Fruit fly (Drosophila melanogaster): ENCODE measurements around the gene Tspo.
A peak's percentile ranks its signal among the peaks of the same experiment; 100 is the strongest.

Tspo gene

DNA sequence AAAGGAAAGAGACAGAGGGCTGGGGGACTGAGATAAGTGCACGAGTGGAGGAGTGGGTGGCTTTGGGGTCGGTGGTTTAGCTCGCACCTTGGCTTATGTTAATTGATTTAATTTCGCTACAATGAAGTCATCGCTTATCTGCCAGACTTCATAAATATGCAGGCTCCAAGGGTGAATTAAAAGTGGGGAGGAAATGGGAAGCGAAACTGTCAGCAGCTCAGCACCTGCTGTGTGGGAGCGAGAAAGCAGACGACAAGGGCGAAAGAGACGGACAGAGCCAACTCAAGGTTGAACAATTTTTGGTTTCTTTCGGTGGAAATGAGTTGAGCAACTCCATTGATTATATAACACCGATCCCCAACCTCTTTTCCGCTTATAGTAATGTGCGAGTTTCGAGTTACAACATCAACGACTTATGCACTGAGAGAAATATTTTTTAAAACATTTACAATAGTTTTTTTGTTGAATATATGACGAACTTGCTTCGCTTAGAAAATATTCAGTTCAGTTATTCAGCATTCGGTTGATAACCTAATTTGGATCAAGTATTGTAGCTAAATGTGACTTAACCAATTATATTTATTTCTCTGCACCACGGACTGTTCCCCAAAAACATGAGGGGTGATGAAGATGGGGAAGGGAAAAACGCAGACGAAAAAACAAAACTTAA lies 38.9 kb upstream of the Tspo start (continued):
- TF ChIP-seq Hand (GFP tag; optimal IDR thresholded peaks at IDR 0.05) (no peak), Chrac-16 (GFP tag; optimal IDR thresholded peaks at IDR 0.05) (peak; percentile 82), gce (GFP tag; IDR thresholded peaks at IDR 0.05) (peak; percentile 72; the same call in 1 of the 3 replicates), Xrp1 (GFP tag; IDR thresholded peaks at IDR 0.05) (peak; percentile 93), mirr (GFP tag; optimal IDR thresholded peaks at IDR 0.05) (no peak), CG2875 (GFP tag; optimal IDR thresholded peaks at IDR 0.05) (peak; percentile 87), NC2α (GFP tag; optimal IDR thresholded peaks at IDR 0.05) (peak; percentile 85), CG10274 (GFP tag; optimal IDR thresholded peaks at IDR 0.05) (peak; percentile 27), zfh1 (GFP tag; IDR thresholded peaks at IDR 0.05) (peak; percentile 92), MESR4 (GFP tag; optimal IDR thresholded peaks at IDR 0.05) (peak; percentile 26), cwo (GFP tag; optimal IDR thresholded peaks at IDR 0.05) (peak; percentile 39), PHDP (tag; optimal IDR thresholded peaks at IDR 0.05) (peak; percentile 86), nom (GFP tag; optimal IDR thresholded peaks at IDR 0.05) (no peak), Scr (GFP tag; IDR thresholded peaks at IDR 0.05; ENCODE audit: partially characterized antibody) (no peak), Atf3 (GFP tag; optimal IDR thresholded peaks at IDR 0.05) (peak; percentile 82), CG14667 (GFP tag; IDR thresholded peaks at IDR 0.05) (peak; percentile 70), fd64A (GFP tag; optimal IDR thresholded peaks at IDR 0.05) (peak; percentile 26), CG43689 (GFP tag; IDR thresholded peaks at IDR 0.05) (peak; percentile 58), CG2129 (GFP tag; IDR thresholded peaks at IDR 0.05; ENCODE audit: partially characterized antibody) (no peak), Rx (GFP tag; IDR thresholded peaks at IDR 0.05) (peak; percentile 89), CG42726 (GFP tag; IDR thresholded peaks at IDR 0.05; ENCODE audit: partially characterized antibody) (no peak), her (GFP tag; optimal IDR thresholded peaks at IDR 0.05) (peak; percentile 75), sr (GFP tag; IDR thresholded peaks at IDR 0.05) (peak; percentile 53; the same call in 1 of the 3 replicates), CG17361 (GFP tag; IDR thresholded peaks at IDR 0.05) (peak; percentile 78), CG17829 (tag; optimal IDR thresholded peaks at IDR 0.05) (peak; percentile 83), CG12155 (GFP tag; optimal IDR thresholded peaks at IDR 0.05) (peak; percentile 76), CG33213 (GFP tag; optimal IDR thresholded peaks at IDR 0.05) (peak; percentile 76), CG1647 (GFP tag; optimal IDR thresholded peaks at IDR 0.05) (peak; percentile 80), dmrt11E (tag; optimal IDR thresholded peaks at IDR 0.05) (peak; percentile 96), ato (GFP tag; IDR thresholded peaks at IDR 0.05; ENCODE audit: partially characterized antibody) (no peak), psq (GFP tag; optimal IDR thresholded peaks at IDR 0.05) (peak; percentile 30), toy (GFP tag; IDR thresholded peaks at IDR 0.05) (no peak), CG8290 (GFP tag; optimal IDR thresholded peaks at IDR 0.05) (peak; percentile 71), CG8290 (tag; optimal IDR thresholded peaks at IDR 0.05) (peak; percentile 40 to 86), ken (GFP tag; IDR thresholded peaks at IDR 0.05) (peak; percentile 90), ssp (GFP tag; IDR thresholded peaks at IDR 0.05) (peak; percentile 63), dimm (GFP tag; IDR thresholded peaks at IDR 0.05) (0 out of 2 replicates have a peak, but pooled peaks have one; percentile 34), H15 (GFP tag; IDR thresholded peaks at IDR 0.05) (peak; percentile 80; the same call in 2 of the 3 replicates), CG1792 (GFP tag; optimal IDR thresholded peaks at IDR 0.05) (peak; percentile 57), Xbp1 (GFP tag; optimal IDR thresholded peaks at IDR 0.05) (peak; percentile 87), CG30431 (GFP tag; optimal IDR thresholded peaks at IDR 0.05) (peak; percentile 84), Dad (GFP tag; optimal IDR thresholded peaks at IDR 0.05) (peak; percentile 77)
